Fruit fly (Drosophila melanogaster) whole organism, adult: Measurements from ENCODE around the gene CG43131.

ENCODE experiments used
- CG11617 ChIP-seq: fragments of 200-800 bp; sonication (Bioruptor generic); optimal IDR thresholded peaks from 2 replicates; lab custom pipeline; 2017; ENCODE audit warnings: mild to moderate bottlenecking, missing biosample characterization, missing genetic modification reagents, missing genetic modification characterization
- CG12768 ChIP-seq: fragments of 200-800 bp; sonication (Bioruptor generic); optimal IDR thresholded peaks from 2 replicates; lab custom pipeline; 2017; ENCODE audit warnings: missing biosample characterization, missing genetic modification characterization, mild to moderate bottlenecking, moderate library complexity, missing genetic modification reagents
- CG14711 ChIP-seq: fragments of 200-800 bp; sonication (Bioruptor generic); optimal IDR thresholded peaks from 2 replicates; lab custom pipeline; 2018; ENCODE audit warnings: missing biosample characterization, mild to moderate bottlenecking, missing genetic modification characterization, moderate library complexity
- CG1620 ChIP-seq: fragments of 200-800 bp; sonication (Bioruptor generic); optimal IDR thresholded peaks from 2 replicates; lab custom pipeline; 2016; ENCODE audit warnings: missing biosample characterization, missing genetic modification characterization
- CG33017 ChIP-seq: fragments of 200-800 bp; sonication (Bioruptor generic); optimal IDR thresholded peaks from 2 replicates; lab custom pipeline; 2018; ENCODE audit warnings: missing biosample characterization, mild to moderate bottlenecking, missing genetic modification characterization, moderate library complexity
- CG5204 ChIP-seq: fragments of 200-800 bp; sonication (Bioruptor generic); optimal IDR thresholded peaks from 2 replicates; lab custom pipeline; 2016; ENCODE audit warnings: missing biosample characterization, missing genetic modification characterization
- CG7045 ChIP-seq: fragments of 200-800 bp; sonication (Bioruptor generic); optimal IDR thresholded peaks from 2 replicates; lab custom pipeline; 2017; ENCODE audit warnings: missing biosample characterization, mild to moderate bottlenecking, missing genetic modification characterization
- CG7101 ChIP-seq: fragments of 200-800 bp; sonication (Bioruptor generic); optimal IDR thresholded peaks from 2 replicates; lab custom pipeline; 2018; ENCODE audit warnings: missing biosample characterization, mild to moderate bottlenecking, missing genetic modification characterization, moderate library complexity
- Clk ChIP-seq: fragments of 200-800 bp; sonication (Bioruptor generic); optimal IDR thresholded peaks from 2 replicates; lab custom pipeline; 2017; ENCODE audit warnings: missing biosample characterization, missing genetic modification characterization
- Crg-1 ChIP-seq: fragments of 200-800 bp; sonication (Bioruptor generic); optimal IDR thresholded peaks from 2 replicates; lab custom pipeline; 2016; ENCODE audit warnings: missing biosample characterization, missing genetic modification characterization
- Hr96 ChIP-seq: fragments of 200-800 bp; sonication (Bioruptor generic); optimal IDR thresholded peaks from 2 replicates; lab custom pipeline; 2016; ENCODE audit warnings: missing biosample characterization, missing genetic modification characterization
- Mnt ChIP-seq: fragments of 200-800 bp; sonication (Bioruptor generic); optimal IDR thresholded peaks from 2 replicates; lab custom pipeline; 2016; ENCODE audit warnings: missing biosample characterization, mild to moderate bottlenecking, missing genetic modification characterization
- bab1 ChIP-seq: fragments of 200-800 bp; sonication (Bioruptor generic); optimal IDR thresholded peaks from 3 replicates; lab custom pipeline; 2019; ENCODE audit warnings: missing biosample characterization, mild to moderate bottlenecking, missing genetic modification characterization, moderate library complexity
- cic ChIP-seq: fragments of 200-800 bp; sonication (Bioruptor generic); optimal IDR thresholded peaks from 2 replicates; lab custom pipeline; 2017; ENCODE audit warnings: missing biosample characterization, mild to moderate bottlenecking, missing genetic modification characterization, moderate library complexity
- cnc ChIP-seq, 2 experiments: fragments of >200 bp; optimal IDR thresholded peaks; 2 replicates each; lab custom pipeline; 2017
- kay ChIP-seq: fragments of 200-800 bp; sonication (Bioruptor generic); peaks from one replicate; lab custom pipeline; 2016; ENCODE audit warnings: missing biosample characterization, missing genetic modification characterization, borderline replicate concordance
- ovo ChIP-seq: fragments of 200-800 bp; sonication (Bioruptor generic); optimal IDR thresholded peaks from 2 replicates; lab custom pipeline; 2016; ENCODE audit warnings: missing biosample characterization, missing genetic modification characterization
- pad ChIP-seq: fragments of 200-800 bp; sonication (Bioruptor generic); optimal IDR thresholded peaks from 3 replicates; lab custom pipeline; 2017; ENCODE audit warnings: missing biosample characterization, missing genetic modification characterization, mild to moderate bottlenecking, moderate library complexity, missing genetic modification reagents
- tj ChIP-seq: fragments of 200-800 bp; sonication (Bioruptor generic); optimal IDR thresholded peaks from 3 replicates; lab custom pipeline; 2017; ENCODE audit warnings: missing biosample characterization, mild to moderate bottlenecking, missing genetic modification characterization, moderate library complexity
- toe ChIP-seq: fragments of 200-800 bp; sonication (Bioruptor generic); optimal IDR thresholded peaks from 2 replicates; lab custom pipeline; 2016; ENCODE audit warnings: missing biosample characterization, missing genetic modification characterization

The CG43131 gene

DNA sequence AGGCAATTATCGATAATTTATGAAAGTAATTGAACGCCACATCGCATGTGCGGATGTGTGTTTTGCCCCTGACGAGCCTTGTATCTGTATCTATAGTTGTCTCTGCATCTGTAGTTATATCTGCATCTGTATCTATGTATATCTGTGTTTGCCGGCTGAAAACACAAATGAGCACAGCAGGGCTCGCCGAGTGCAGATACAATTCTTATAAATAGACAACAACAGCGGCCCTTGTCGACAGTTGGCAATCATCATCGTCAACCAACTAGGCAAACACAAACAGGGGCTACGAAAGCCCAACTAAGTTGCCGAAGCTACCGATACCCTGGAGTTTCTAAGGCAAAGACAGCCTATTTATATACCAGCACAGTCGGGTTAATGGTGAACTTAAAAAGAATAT is 2.1 kb downstream of the CG43131 start:
- TF ChIP-seq CG12768 (GFP tag; lab: Kevin White, UChicago) (no peak), bab1 (GFP tag; lab: Kevin White, UChicago) (no peak)

DNA sequence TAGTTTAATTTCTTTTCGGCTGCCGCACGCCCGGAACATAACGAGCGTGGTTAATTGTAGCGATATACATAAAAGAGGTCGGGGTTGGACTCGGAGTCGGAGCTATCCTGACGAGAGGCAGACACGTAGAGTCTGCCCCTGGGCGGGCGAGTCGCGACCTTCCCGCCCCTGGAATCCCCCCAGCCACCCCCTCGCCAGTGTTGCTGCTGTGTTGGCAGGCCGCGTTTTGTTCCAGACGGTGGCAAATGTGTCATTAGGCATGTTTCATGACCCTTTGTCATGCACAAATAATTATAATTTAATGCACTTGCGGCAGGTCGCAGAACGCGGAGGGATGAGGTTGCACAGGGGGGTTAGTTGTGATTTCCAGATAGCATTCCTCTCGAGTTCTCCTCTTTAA is 3.5 kb downstream of the CG43131 start:
- TF ChIP-seq pad (GFP tag; lab: Kevin White, UChicago): no peak
- TF ChIP-seq CG5204: no peak
- TF ChIP-seq CG1620 (GFP tag; lab: Kevin White, UChicago): no peak
- no peak for TF ChIP-seq ovo (GFP tag; lab: Kevin White, UChicago)
- TF ChIP-seq tj (GFP tag; lab: Kevin White, UChicago): no peak
- TF ChIP-seq CG33017 (tag; lab: Kevin White, UChicago): no peak
- no peak for TF ChIP-seq Crg-1 (GFP tag; lab: Kevin White, UChicago)
- no peak for TF ChIP-seq Clk (GFP tag; lab: Kevin White, UChicago)

DNA sequence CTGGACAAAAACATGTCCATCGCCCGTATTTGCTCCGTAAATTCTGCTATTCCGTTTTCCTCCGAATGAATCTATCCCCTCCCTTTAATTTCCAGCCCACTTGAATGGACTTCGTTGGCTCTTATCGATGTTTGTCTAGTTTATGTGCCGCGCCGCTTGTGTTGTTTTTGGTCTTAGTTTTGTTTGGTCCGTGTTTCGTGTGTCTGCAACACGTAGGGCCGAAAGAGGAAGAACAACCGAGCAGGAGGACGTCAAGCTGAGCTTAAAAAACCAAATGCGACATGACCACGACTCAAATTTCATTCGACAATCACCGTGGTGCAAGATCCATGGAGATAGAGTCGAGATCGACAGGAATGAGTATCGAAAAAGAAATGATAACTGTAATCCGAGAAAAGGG is 4.8 kb downstream of the CG43131 start:
- TF ChIP-seq Mnt (GFP tag; lab: Kevin White, UChicago) (no peak), tj (GFP tag; lab: Kevin White, UChicago) (no peak), Clk (GFP tag; lab: Kevin White, UChicago) (no peak), bab1 (GFP tag; lab: Kevin White, UChicago) (no peak), CG7045 (GFP tag; lab: Kevin White, UChicago) (no peak), ovo (GFP tag; lab: Kevin White, UChicago) (no peak), toe (no peak), Hr96 (GFP tag; lab: Kevin White, UChicago) (no peak), pad (GFP tag; lab: Kevin White, UChicago) (no peak), CG12768 (GFP tag; lab: Kevin White, UChicago) (no peak), CG11617 (GFP tag; lab: Kevin White, UChicago) (no peak), cic (GFP tag; lab: Kevin White, UChicago) (no peak), CG5204 (no peak), CG7101 (tag; lab: Kevin White, UChicago) (no peak), cnc (optimal IDR thresholded peaks at IDR 0.05; lab: Kevin White, UChicago) (no peak), CG33017 (tag; lab: Kevin White, UChicago) (no peak), Crg-1 (GFP tag; lab: Kevin White, UChicago) (no peak), CG14711 (tag; lab: Kevin White, UChicago) (no peak)

DNA sequence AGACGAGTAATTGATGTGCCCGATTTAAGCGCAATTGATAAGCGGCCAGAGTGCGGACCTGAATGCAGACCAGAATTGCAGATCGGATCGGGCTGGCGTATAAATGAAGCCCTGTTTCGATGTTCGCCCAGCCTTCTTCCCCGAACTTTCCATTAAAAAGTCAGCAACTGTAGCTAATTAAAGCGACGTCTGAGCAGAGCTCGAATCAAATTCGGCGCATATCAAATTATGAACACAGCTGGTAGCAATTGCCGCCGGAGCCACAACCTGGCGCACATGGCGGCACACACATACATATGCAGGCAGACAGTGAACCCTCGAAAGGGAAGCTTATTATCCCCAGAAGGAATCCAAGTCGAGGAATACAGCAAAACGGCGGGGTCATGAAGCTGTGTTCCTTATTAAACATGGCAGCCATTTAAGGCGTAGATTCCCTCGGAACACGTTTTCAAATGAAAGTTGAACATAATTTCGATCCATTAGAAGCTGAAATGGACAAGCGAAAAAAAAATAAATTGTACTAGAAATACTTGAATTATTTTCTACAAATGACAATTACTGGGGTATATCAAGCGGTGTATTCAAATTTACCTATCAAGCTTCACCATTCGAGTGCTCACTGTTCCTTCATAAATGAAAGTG is 5.5 kb downstream of the CG43131 start:
- no peak for TF ChIP-seq CG1620 (GFP tag; lab: Kevin White, UChicago)
- TF ChIP-seq pad (GFP tag; lab: Kevin White, UChicago): no peak
- no peak for TF ChIP-seq ovo (GFP tag; lab: Kevin White, UChicago)
- no peak for TF ChIP-seq CG7101 (tag; lab: Kevin White, UChicago)
- TF ChIP-seq CG5204: no peak
- no peak for TF ChIP-seq Hr96 (GFP tag; lab: Kevin White, UChicago)
- TF ChIP-seq cnc (optimal IDR thresholded peaks at IDR 0.05; lab: Kevin White, UChicago): no peak
- no peak for TF ChIP-seq CG7045 (GFP tag; lab: Kevin White, UChicago)
- no peak for TF ChIP-seq kay
- TF ChIP-seq tj (GFP tag; lab: Kevin White, UChicago): no peak
- TF ChIP-seq cic (GFP tag; lab: Kevin White, UChicago): no peak
- no peak for TF ChIP-seq CG11617 (GFP tag; lab: Kevin White, UChicago)
- TF ChIP-seq Clk (GFP tag; lab: Kevin White, UChicago): no peak
- TF ChIP-seq Mnt (GFP tag; lab: Kevin White, UChicago): no peak
- no peak for TF ChIP-seq CG14711 (tag; lab: Kevin White, UChicago)

DNA sequence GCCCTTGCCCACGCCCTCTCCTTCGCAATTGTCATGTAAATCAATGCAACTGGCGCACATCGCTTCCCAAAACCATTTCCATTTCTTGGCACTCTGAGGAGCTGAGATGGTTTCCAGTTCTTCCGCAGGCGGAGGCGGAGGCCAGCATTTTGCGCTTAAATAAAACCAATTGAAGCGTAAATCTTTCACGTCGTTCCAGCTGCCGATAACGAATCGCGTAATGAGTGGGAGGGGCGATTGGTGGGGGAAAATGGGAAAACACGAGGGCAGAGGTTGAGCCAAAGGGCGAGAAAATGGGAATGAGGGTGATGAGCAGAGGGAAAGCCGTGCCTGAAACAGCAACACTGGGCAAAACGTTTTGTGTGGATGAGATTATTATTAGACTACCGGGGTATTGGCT is 6.6 kb downstream of the CG43131 start:
- TF ChIP-seq CG11617 (GFP tag; lab: Kevin White, UChicago): no peak
- TF ChIP-seq CG5204: no peak
- TF ChIP-seq CG14711 (tag; lab: Kevin White, UChicago): no peak
- TF ChIP-seq cic (GFP tag; lab: Kevin White, UChicago): no peak
- no peak for TF ChIP-seq CG7045 (GFP tag; lab: Kevin White, UChicago)
- TF ChIP-seq Mnt (GFP tag; lab: Kevin White, UChicago): no peak
- TF ChIP-seq toe: no peak
- TF ChIP-seq Crg-1 (GFP tag; lab: Kevin White, UChicago): no peak
- TF ChIP-seq CG12768 (GFP tag; lab: Kevin White, UChicago): no peak
- TF ChIP-seq bab1 (GFP tag; lab: Kevin White, UChicago): no peak
- TF ChIP-seq tj (GFP tag; lab: Kevin White, UChicago): no peak
- no peak for TF ChIP-seq ovo (GFP tag; lab: Kevin White, UChicago)
- no peak for TF ChIP-seq Clk (GFP tag; lab: Kevin White, UChicago)
- TF ChIP-seq kay: no peak
- no peak for TF ChIP-seq cnc (optimal IDR thresholded peaks at IDR 0.05; lab: Kevin White, UChicago)
- no peak for TF ChIP-seq pad (GFP tag; lab: Kevin White, UChicago)
- TF ChIP-seq CG1620 (GFP tag; lab: Kevin White, UChicago): no peak
- no peak for TF ChIP-seq CG7101 (tag; lab: Kevin White, UChicago)
- TF ChIP-seq CG33017 (tag; lab: Kevin White, UChicago): no peak
